In the genomic region with DNA sequence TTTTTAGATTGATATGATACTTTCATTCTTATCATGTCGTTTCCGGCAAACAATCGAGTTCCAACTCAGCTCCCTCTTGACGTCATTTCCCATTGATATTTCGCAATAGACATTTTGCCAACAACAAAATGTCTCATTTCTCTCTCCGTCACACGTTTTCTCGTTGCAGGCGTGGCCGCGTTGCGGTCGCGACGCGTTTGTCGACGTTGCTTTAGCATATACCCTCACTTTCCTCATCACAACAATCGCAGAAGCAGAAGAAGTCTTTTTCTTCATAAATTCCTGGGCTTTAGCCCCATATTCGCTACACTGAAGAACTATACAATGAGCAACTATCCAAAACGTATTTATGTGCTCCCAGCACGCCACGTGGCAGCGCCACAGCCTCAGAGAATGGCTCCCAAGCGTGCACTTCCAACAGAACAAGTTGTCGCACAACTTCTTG, we compare ENCODE assay signal across 4 worm cellular contexts.
A peak's percentile ranks its signal among the peaks of the same experiment; 100 is the strongest.
TF ChIP-seq lines count a peak whose summit lies in the region.

A gene (plus strand): TSS at position 151 of the 445 bp plus-strand sequence.

TF ChIP-seq in whole organism, L2 larva, 48 proteins besides CTCF, POLR2A, EP300 and RAD21 (continued from another document):
- TF ChIP-seq peb-1 (tag; optimal IDR thresholded peaks at IDR 0.05; lab: Kevin White, UChicago) (no peak), ztf-4 (tag; optimal IDR thresholded peaks at IDR 0.05; lab: Kevin White, UChicago) (peak; percentile 92), lsy-2 (tag; optimal IDR thresholded peaks at IDR 0.05; lab: Kevin White, UChicago) (peak; percentile 70 to 90), nhr-12 (tag; optimal IDR thresholded peaks at IDR 0.05; lab: Kevin White, UChicago) (no peak), unc-62 (GFP tag; optimal IDR thresholded peaks at IDR 0.05; lab: Kevin White, UChicago) (no peak), nhr-129 (tag; optimal IDR thresholded peaks at IDR 0.05; lab: Kevin White, UChicago) (peak; percentile 97), ztf-11 (tag; optimal IDR thresholded peaks at IDR 0.05; lab: Kevin White, UChicago) (no peak), zag-1 (tag; optimal IDR thresholded peaks at IDR 0.05; lab: Kevin White, UChicago) (peak; percentile 74), sma-3 (GFP tag; optimal IDR thresholded peaks at IDR 0.05; lab: Kevin White, UChicago) (peak; percentile 78), nhr-6 (tag; optimal IDR thresholded peaks at IDR 0.05; lab: Kevin White, UChicago) (peak; percentile 45), aly-2 (tag; optimal IDR thresholded peaks at IDR 0.05; lab: Kevin White, UChicago) (no peak), lin-13 (GFP tag; optimal IDR thresholded peaks at IDR 0.05; lab: Kevin White, UChicago) (peak; percentile 85), C34F6.9 (tag; optimal IDR thresholded peaks at IDR 0.05; lab: Kevin White, UChicago) (peak; percentile 99), nhr-10 (tag; optimal IDR thresholded peaks at IDR 0.05; lab: Kevin White, UChicago) (peak; percentile 69), nhr-237 (tag; optimal IDR thresholded peaks at IDR 0.05; lab: Kevin White, UChicago) (no peak), mab-5 (tag; optimal IDR thresholded peaks at IDR 0.05; lab: Kevin White, UChicago) (peak; percentile 55), unc-39 (tag; optimal IDR thresholded peaks at IDR 0.05; lab: Kevin White, UChicago) (no peak), alr-1 (tag; optimal IDR thresholded peaks at IDR 0.05; lab: Kevin White, UChicago) (peak; percentile 31), elt-3 (tag; optimal IDR thresholded peaks at IDR 0.05; lab: Kevin White, UChicago) (no peak), dmd-4 (tag; optimal IDR thresholded peaks at IDR 0.05; lab: Kevin White, UChicago) (no peak), F13H6.1 (tag; optimal IDR thresholded peaks at IDR 0.05; lab: Kevin White, UChicago) (peak; percentile 89), fos-1 (tag; optimal IDR thresholded peaks at IDR 0.05; lab: Kevin White, UChicago) (peak; percentile 99), gmeb-1 (tag; optimal IDR thresholded peaks at IDR 0.05; lab: Kevin White, UChicago) (peak; percentile 67), snpc-4 (tag; optimal IDR thresholded peaks at IDR 0.05; lab: Kevin White, UChicago) (peak; percentile 52), ama-1 (optimal IDR thresholded peaks at IDR 0.05; lab: Kevin White, UChicago) (peak; percentile 92), mbf-1 (tag; optimal IDR thresholded peaks at IDR 0.05; lab: Kevin White, UChicago) (no peak)

TF ChIP-seq in whole organism, L4 larva, 104 proteins besides CTCF, POLR2A, EP300 and RAD21 (continued from another document and continues in another):
- TF ChIP-seq nhr-6 (tag; optimal IDR thresholded peaks at IDR 0.05; lab: Kevin White, UChicago) (peak; percentile 89), jun-1 (tag; optimal IDR thresholded peaks at IDR 0.05; lab: Kevin White, UChicago) (peak; percentile 93), spr-1 (tag; optimal IDR thresholded peaks at IDR 0.05; lab: Kevin White, UChicago) (peak; percentile 30), ces-1 (GFP tag; optimal IDR thresholded peaks at IDR 0.05; lab: Kevin White, UChicago) (no peak), ceh-62 (tag; optimal IDR thresholded peaks at IDR 0.05; lab: Kevin White, UChicago) (no peak), egl-27 (tag; optimal IDR thresholded peaks at IDR 0.05; lab: Kevin White, UChicago) (peak; percentile 5), madf-5 (GFP tag; IDR thresholded peaks at IDR 0.05; lab: Robert Waterston, UW) (no peak), vab-7 (GFP tag; IDR thresholded peaks at IDR 0.05; lab: Robert Waterston, UW) (peak; percentile 71), dmd-8 (GFP tag; IDR thresholded peaks at IDR 0.05; lab: Robert Waterston, UW) (no peak), dmd-6 (GFP tag; IDR thresholded peaks at IDR 0.05; lab: Robert Waterston, UW) (peak; percentile 98), mes-2 (tag; optimal IDR thresholded peaks at IDR 0.05; lab: Kevin White, UChicago; ENCODE audit: poor library complexity, severe bottlenecking) (peak; percentile 90), unc-130 (GFP tag; optimal IDR thresholded peaks at IDR 0.05; lab: Kevin White, UChicago) (no peak), fos-1 (tag; optimal IDR thresholded peaks at IDR 0.05; lab: Kevin White, UChicago) (no peak), nhr-25 (tag; optimal IDR thresholded peaks at IDR 0.05; lab: Kevin White, UChicago; ENCODE audit: borderline replicate concordance, insufficient read depth) (peak; percentile 78), snpc-4 (tag; optimal IDR thresholded peaks at IDR 0.05; lab: Kevin White, UChicago) (no peak), zip-11 (GFP tag; IDR thresholded peaks at IDR 0.05; lab: Robert Waterston, UW) (no peak), dpl-1 (GFP tag; optimal IDR thresholded peaks at IDR 0.05; lab: Kevin White, UChicago) (peak; percentile 79), hlh-30 (tag; optimal IDR thresholded peaks at IDR 0.05; lab: Kevin White, UChicago; ENCODE audit: insufficient read depth) (peak; percentile 94), ceh-28 (tag; optimal IDR thresholded peaks at IDR 0.05; lab: Kevin White, UChicago) (no peak), nhr-77 (tag; optimal IDR thresholded peaks at IDR 0.05; lab: Kevin White, UChicago) (peak; percentile 91), gei-8 (GFP tag; optimal IDR thresholded peaks at IDR 0.05; lab: Kevin White, UChicago) (no peak), ztf-7 (tag; optimal IDR thresholded peaks at IDR 0.05; lab: Kevin White, UChicago) (peak; percentile 74), fkh-10 (GFP tag; optimal IDR thresholded peaks at IDR 0.05; lab: Kevin White, UChicago) (peak; percentile 76), mxl-3 (GFP tag; optimal IDR thresholded peaks at IDR 0.05; lab: Kevin White, UChicago) (peak; percentile 97), attf-4 (tag; optimal IDR thresholded peaks at IDR 0.05; lab: Kevin White, UChicago) (no peak), R02D3.7 (tag; optimal IDR thresholded peaks at IDR 0.05; lab: Kevin White, UChicago) (no peak), tag-97 (GFP tag; IDR thresholded peaks at IDR 0.05; lab: Robert Waterston, UW) (no peak), F10B5.3 (tag; optimal IDR thresholded peaks at IDR 0.05; lab: Kevin White, UChicago) (no peak), hmg-1.1 (GFP tag; IDR thresholded peaks at IDR 0.05; lab: Robert Waterston, UW) (peak; percentile 75), lim-7 (GFP tag; IDR thresholded peaks at IDR 0.05; lab: Robert Waterston, UW) (no peak), ama-1 (optimal IDR thresholded peaks at IDR 0.05; lab: Kevin White, UChicago) (peak; percentile 91), zfp-2 (tag; optimal IDR thresholded peaks at IDR 0.05; lab: Kevin White, UChicago) (peak; percentile 49), dve-1 (tag; optimal IDR thresholded peaks at IDR 0.05; lab: Kevin White, UChicago; ENCODE audit: insufficient read depth) (peak; percentile 99), cey-2 (tag; optimal IDR thresholded peaks at IDR 0.05; lab: Kevin White, UChicago; ENCODE audit: borderline replicate concordance, insufficient read depth) (no peak)

TF ChIP-seq in whole organism, late embryonic, 69 proteins besides CTCF, POLR2A, EP300 and RAD21 (continued from another document):
- TF ChIP-seq nhr-11 (tag; optimal IDR thresholded peaks at IDR 0.05; lab: Kevin White, UChicago) = no peak
- TF ChIP-seq ceh-18 (tag; optimal IDR thresholded peaks at IDR 0.05; lab: Kevin White, UChicago) = peak; percentile 71
- peak; percentile 51 for TF ChIP-seq unc-42 (tag; optimal IDR thresholded peaks at IDR 0.05; lab: Kevin White, UChicago)
- TF ChIP-seq ceh-6 (GFP tag; optimal IDR thresholded peaks at IDR 0.05; lab: Kevin White, UChicago) = no peak
- TF ChIP-seq sdc-2 (tag; optimal IDR thresholded peaks at IDR 0.05; lab: Kevin White, UChicago) = peak; percentile 2
- peak; percentile 87 for TF ChIP-seq dve-1 (tag; optimal IDR thresholded peaks at IDR 0.05; lab: Kevin White, UChicago)
- TF ChIP-seq unc-55 (GFP tag; optimal IDR thresholded peaks at IDR 0.05; lab: Kevin White, UChicago) = peak; percentile 90
- TF ChIP-seq ahr-1 (tag; optimal IDR thresholded peaks at IDR 0.05; lab: Kevin White, UChicago) = no peak
- peak; percentile 23 for TF ChIP-seq ama-1 (optimal IDR thresholded peaks at IDR 0.05; lab: Kevin White, UChicago)
- TF ChIP-seq ceh-9 (tag; optimal IDR thresholded peaks at IDR 0.05; lab: Kevin White, UChicago) = no peak

TF ChIP-seq in whole organism, mixed stage, embryonic, 35 proteins besides CTCF, POLR2A, EP300 and RAD21 (continued from another document):
- TF ChIP-seq nhr-12 (tag; optimal IDR thresholded peaks at IDR 0.05; lab: Kevin White, UChicago) (no peak), mls-2 (tag; optimal IDR thresholded peaks at IDR 0.05; lab: Kevin White, UChicago) (no peak), nhr-28 (tag; optimal IDR thresholded peaks at IDR 0.05; lab: Kevin White, UChicago) (no peak), drap-1 (GFP tag; optimal IDR thresholded peaks at IDR 0.05; lab: Kevin White, UChicago) (peak; percentile 39), mab-5 (tag; optimal IDR thresholded peaks at IDR 0.05; lab: Kevin White, UChicago) (peak; percentile 8), lin-32 (GFP tag; optimal IDR thresholded peaks at IDR 0.05; lab: Kevin White, UChicago) (no peak), ceh-83 (GFP tag; optimal IDR thresholded peaks at IDR 0.05; lab: Kevin White, UChicago) (no peak), bed-3 (GFP tag; optimal IDR thresholded peaks at IDR 0.05; lab: Kevin White, UChicago) (no peak)
